Fruit fly (Drosophila melanogaster): Measurements from ENCODE around the gene CG42591.

The CG42591 gene

dm6 chr3L:8069860-8070259 is at the start of gene CG42591:
CG42591 (minus strand) TSS chr3L:8069960.
- TF ChIP-seq usp (GFP tag; optimal IDR thresholded peaks at IDR 0.05) (no peak), psq (optimal IDR thresholded peaks at IDR 0.05) (no peak), Dll (optimal IDR thresholded peaks at IDR 0.05) (no peak)

- TF ChIP-seq psq (optimal IDR thresholded peaks at IDR 0.05) (no peak), usp (GFP tag; optimal IDR thresholded peaks at IDR 0.05) (no peak), EcR (GFP tag; optimal IDR thresholded peaks at IDR 0.05) (no peak), CG8478 (optimal IDR thresholded peaks at IDR 0.05) (no peak), Dll (optimal IDR thresholded peaks at IDR 0.05) (no peak), pan (optimal IDR thresholded peaks at IDR 0.05) (no peak)
Observed at dm6 chr3L:8116809-8117208, 47.0 kb upstream of the CG42591 start.

- TF ChIP-seq usp (GFP tag; optimal IDR thresholded peaks at IDR 0.05) (no peak), EcR (GFP tag; optimal IDR thresholded peaks at IDR 0.05) (no peak), psq (optimal IDR thresholded peaks at IDR 0.05) (no peak), CG8478 (optimal IDR thresholded peaks at IDR 0.05) (no peak), Dll (optimal IDR thresholded peaks at IDR 0.05) (no peak), pan (optimal IDR thresholded peaks at IDR 0.05) (no peak)
Observed at dm6 chr3L:8115864-8116528, 46.2 kb upstream of the CG42591 start, which contains the start of the genes Arp3 and msk. Arp3 (minus strand) TSS chr3L:8115902. msk (plus strand) TSS chr3L:8116179.

- no peak for TF ChIP-seq CG8478 (optimal IDR thresholded peaks at IDR 0.05)
- TF ChIP-seq Dll (optimal IDR thresholded peaks at IDR 0.05) = no peak
- no peak for TF ChIP-seq pan (optimal IDR thresholded peaks at IDR 0.05)
Observed at dm6 chr3L:8110171-8110570, 40.4 kb upstream of the CG42591 start, which contains the start of gene Nulp1. Nulp1 (plus strand) TSS chr3L:8110368.

dm6 chr3L:8108886-8109285 is 39.1 kb upstream of the CG42591 start, which contains the start of gene fan:
fan (plus strand) TSS chr3L:8109132.
- no peak for TF ChIP-seq psq (optimal IDR thresholded peaks at IDR 0.05)

- TF ChIP-seq Dll (optimal IDR thresholded peaks at IDR 0.05) (no peak), psq (optimal IDR thresholded peaks at IDR 0.05) (no peak), pan (optimal IDR thresholded peaks at IDR 0.05) (no peak), CG8478 (optimal IDR thresholded peaks at IDR 0.05) (no peak)
Observed at dm6 chr3L:8108201-8108600, 38.4 kb upstream of the CG42591 start.

dm6 chr3L:8097101-8097500 is 27.3 kb upstream of the CG42591 start:
- TF ChIP-seq usp (GFP tag; optimal IDR thresholded peaks at IDR 0.05) (no peak), pan (optimal IDR thresholded peaks at IDR 0.05) (no peak), psq (optimal IDR thresholded peaks at IDR 0.05) (no peak), CG8478 (optimal IDR thresholded peaks at IDR 0.05) (no peak), EcR (GFP tag; optimal IDR thresholded peaks at IDR 0.05) (no peak), Dll (optimal IDR thresholded peaks at IDR 0.05) (no peak)

dm6 chr3L:8096106-8096558 is 26.4 kb upstream of the CG42591 start:
- TF ChIP-seq pan (optimal IDR thresholded peaks at IDR 0.05) (no peak), usp (GFP tag; optimal IDR thresholded peaks at IDR 0.05) (no peak), psq (optimal IDR thresholded peaks at IDR 0.05) (no peak), EcR (GFP tag; optimal IDR thresholded peaks at IDR 0.05) (no peak), Dll (optimal IDR thresholded peaks at IDR 0.05) (no peak), CG8478 (optimal IDR thresholded peaks at IDR 0.05) (no peak)

- TF ChIP-seq EcR (GFP tag; optimal IDR thresholded peaks at IDR 0.05) = no peak
- no peak for TF ChIP-seq pan (optimal IDR thresholded peaks at IDR 0.05)
- no peak for TF ChIP-seq psq (optimal IDR thresholded peaks at IDR 0.05)
- TF ChIP-seq Dll (optimal IDR thresholded peaks at IDR 0.05) = no peak
- TF ChIP-seq usp (GFP tag; optimal IDR thresholded peaks at IDR 0.05) = no peak
- TF ChIP-seq CG8478 (optimal IDR thresholded peaks at IDR 0.05) = no peak
Observed at dm6 chr3L:8094652-8095129, 24.9 kb upstream of the CG42591 start.

dm6 chr3L:8093553-8093952 is 23.8 kb upstream of the CG42591 start:
- TF ChIP-seq usp (GFP tag; optimal IDR thresholded peaks at IDR 0.05) (no peak), EcR (GFP tag; optimal IDR thresholded peaks at IDR 0.05) (no peak), psq (optimal IDR thresholded peaks at IDR 0.05) (no peak)

- no peak for TF ChIP-seq CG8478 (optimal IDR thresholded peaks at IDR 0.05)
- TF ChIP-seq Dll (optimal IDR thresholded peaks at IDR 0.05) = no peak
- TF ChIP-seq pan (optimal IDR thresholded peaks at IDR 0.05) = no peak
Observed at dm6 chr3L:8091650-8092068, 21.9 kb upstream of the CG42591 start, which contains the start of gene CG7565. CG7565 (minus strand) TSS chr3L:8091786.

dm6 chr3L:8086218-8086617 is 16.5 kb upstream of the CG42591 start:
- TF ChIP-seq Dll (optimal IDR thresholded peaks at IDR 0.05) (no peak), EcR (GFP tag; optimal IDR thresholded peaks at IDR 0.05) (no peak), usp (GFP tag; optimal IDR thresholded peaks at IDR 0.05) (no peak), CG8478 (optimal IDR thresholded peaks at IDR 0.05) (no peak), psq (optimal IDR thresholded peaks at IDR 0.05) (no peak), pan (optimal IDR thresholded peaks at IDR 0.05) (no peak)

- TF ChIP-seq Dll (optimal IDR thresholded peaks at IDR 0.05) (no peak), usp (GFP tag; optimal IDR thresholded peaks at IDR 0.05) (no peak), pan (optimal IDR thresholded peaks at IDR 0.05) (no peak), CG8478 (optimal IDR thresholded peaks at IDR 0.05) (no peak), psq (optimal IDR thresholded peaks at IDR 0.05) (no peak), EcR (GFP tag; optimal IDR thresholded peaks at IDR 0.05) (no peak)
Observed at dm6 chr3L:8081822-8082221, 12.1 kb upstream of the CG42591 start.
